Fruit fly (Drosophila melanogaster) whole organism, embryonic: ENCODE results near the gene Sem1.
A peak's percentile ranks its signal among the peaks of the same experiment; 100 is the strongest.

Source experiments
- Asciz ChIP-seq: fragments of 200-800 bp; sonication (Bioruptor generic); optimal IDR thresholded peaks from 2 replicates; lab custom pipeline; 2017; ENCODE audit warnings: missing biosample characterization, mild to moderate bottlenecking, missing genetic modification characterization, missing genetic modification reagents
- CG10979 ChIP-seq: fragments of 200-800 bp; sonication (Bioruptor generic); optimal IDR thresholded peaks from 2 replicates; lab custom pipeline; 2018; ENCODE audit warnings: missing biosample characterization, mild to moderate bottlenecking, missing genetic modification characterization, moderate library complexity
- CG13123 ChIP-seq: fragments of 200-800 bp; sonication (Bioruptor generic); optimal IDR thresholded peaks from 2 replicates; lab custom pipeline; 2016; ENCODE audit warnings: missing biosample characterization, missing genetic modification characterization
- CG13624 ChIP-seq: fragments of 200-800 bp; sonication (Bioruptor generic); optimal IDR thresholded peaks from 2 replicates; lab custom pipeline; 2016; ENCODE audit warnings: missing biosample characterization, missing genetic modification characterization
- CG15514 ChIP-seq: fragments of 200-800 bp; sonication (Bioruptor generic); optimal IDR thresholded peaks from 3 replicates; lab custom pipeline; 2017; ENCODE audit warnings: missing biosample characterization, missing genetic modification characterization, mild to moderate bottlenecking, moderate library complexity, missing genetic modification reagents
- CG16813 ChIP-seq: fragments of 200-800 bp; sonication (Bioruptor generic); IDR thresholded peaks from 3 replicates; pipeline ENCODE4 v1.3.6; 2022; ENCODE audit warnings: missing biosample characterization, missing genetic modification characterization; ENCODE audit not compliant: partially characterized antibody
- CG17359 ChIP-seq: fragments of 200-800 bp; sonication (Bioruptor generic); optimal IDR thresholded peaks from 3 replicates; lab custom pipeline; 2018; ENCODE audit warnings: missing biosample characterization, mild to moderate bottlenecking, missing genetic modification characterization, moderate library complexity
- CG17829 ChIP-seq: fragments of 200-800 bp; optimal IDR thresholded peaks from 2 replicates; lab custom pipeline; 2019; ENCODE audit warnings: missing biosample characterization, mild to moderate bottlenecking, missing genetic modification characterization, moderate library complexity
- CG1832 ChIP-seq: fragments of 200-800 bp; sonication (Bioruptor generic); optimal IDR thresholded peaks from 2 replicates; lab custom pipeline; 2017; ENCODE audit warnings: missing biosample characterization, mild to moderate bottlenecking, missing genetic modification characterization, inconsistent platforms
- CG18764 ChIP-seq: fragments of 200-800 bp; sonication (Bioruptor generic); optimal IDR thresholded peaks from 3 replicates; lab custom pipeline; 2016; ENCODE audit warnings: missing biosample characterization, missing genetic modification characterization
- CG2202 ChIP-seq: fragments of 200-800 bp; sonication (Bioruptor generic); optimal IDR thresholded peaks from 2 replicates; lab custom pipeline; 2018; ENCODE audit warnings: missing biosample characterization, mild to moderate bottlenecking, missing genetic modification characterization
- CG32532 ChIP-seq: fragments of 200-800 bp; sonication (Bioruptor generic); IDR thresholded peaks from 2 replicates; pipeline ENCODE4 v1.3.6; 2022; ENCODE audit warnings: missing biosample characterization, missing genetic modification characterization
- CG3995 ChIP-seq: fragments of 200-800 bp; sonication (Bioruptor generic); optimal IDR thresholded peaks from 3 replicates; lab custom pipeline; 2016; ENCODE audit warnings: missing biosample characterization, missing genetic modification characterization
- CG4404 ChIP-seq: fragments of 200-800 bp; sonication (Bioruptor generic); IDR thresholded peaks from 2 replicates; pipeline ENCODE4 v1.3.6; 2022; ENCODE audit warnings: missing biosample characterization, missing genetic modification characterization
- CG5245 ChIP-seq: fragments of 200-800 bp; sonication (Bioruptor generic); optimal IDR thresholded peaks from 3 replicates; lab custom pipeline; 2016; ENCODE audit warnings: missing biosample characterization, missing genetic modification characterization
- Dll ChIP-seq: fragments of 200-800 bp; sonication (Bioruptor generic); IDR thresholded peaks from 4 replicates; pipeline ENCODE4 v1.3.6; 2022; ENCODE audit warnings: missing biosample characterization, missing genetic modification characterization; ENCODE audit not compliant: partially characterized antibody
- ERR ChIP-seq: fragments of 200-800 bp; sonication (Bioruptor generic); optimal IDR thresholded peaks from 2 replicates; lab custom pipeline; 2016; ENCODE audit warnings: missing biosample characterization, missing genetic modification characterization
- Gsc ChIP-seq: fragments of 200-800 bp; sonication (Bioruptor generic); IDR thresholded peaks from 2 replicates; pipeline ENCODE4 v1.3.6; 2022; ENCODE audit warnings: missing biosample characterization, missing genetic modification characterization
- HLH3B ChIP-seq: fragments of 200-800 bp; sonication (Bioruptor generic); IDR thresholded peaks from 2 replicates; pipeline ENCODE4 v1.3.6; 2022; ENCODE audit warnings: missing biosample characterization, missing genetic modification characterization
- MBD-R2 ChIP-seq: fragments of 200-800 bp; sonication (Bioruptor generic); IDR thresholded peaks from 2 replicates; pipeline ENCODE4 v1.3.6; 2022; ENCODE audit warnings: missing biosample characterization, missing genetic modification characterization
- Med ChIP-seq: fragments of 200-800 bp; sonication (Bioruptor generic); peaks from one replicate; lab custom pipeline; 2016; ENCODE audit warnings: missing biosample characterization, missing genetic modification characterization, mild to moderate bottlenecking, inconsistent platforms, moderate library complexity
- Myb ChIP-seq: fragments of 200-800 bp; sonication (Bioruptor generic); optimal IDR thresholded peaks from 2 replicates; lab custom pipeline; 2016; ENCODE audit warnings: missing biosample characterization, missing genetic modification characterization
- Nf-YB ChIP-seq: fragments of 200-800 bp; sonication (Bioruptor generic); optimal IDR thresholded peaks from 3 replicates; lab custom pipeline; 2019; ENCODE audit warnings: missing biosample characterization, mild to moderate bottlenecking, missing genetic modification characterization, moderate library complexity
- Nf-YC ChIP-seq: fragments of 200-800 bp; optimal IDR thresholded peaks from 3 replicates; lab custom pipeline; 2019; ENCODE audit warnings: missing biosample characterization, mild to moderate bottlenecking, missing genetic modification characterization, moderate library complexity
- Optix ChIP-seq: fragments of 200-800 bp; sonication (Bioruptor generic); IDR thresholded peaks from 3 replicates; pipeline ENCODE4 v1.3.6; 2022; ENCODE audit warnings: missing biosample characterization, missing genetic modification characterization
- Sox102F ChIP-seq: fragments of 200-800 bp; sonication (Bioruptor generic); optimal IDR thresholded peaks from 2 replicates; lab custom pipeline; 2018; ENCODE audit warnings: missing biosample characterization, mild to moderate bottlenecking, missing genetic modification characterization, moderate library complexity
- Sry-δ ChIP-seq: fragments of 200-800 bp; sonication (Bioruptor generic); optimal IDR thresholded peaks from 2 replicates; lab custom pipeline; 2016; ENCODE audit warnings: missing biosample characterization, missing genetic modification characterization
- ash1 ChIP-seq: fragments of 200-800 bp; sonication (Bioruptor generic); optimal IDR thresholded peaks from 2 replicates; lab custom pipeline; 2018; ENCODE audit warnings: missing biosample characterization, mild to moderate bottlenecking, missing genetic modification characterization
- br ChIP-seq: fragments of >200 bp; optimal IDR thresholded peaks from 2 replicates; lab custom pipeline; 2017
- gce ChIP-seq: fragments of 200-800 bp; sonication (Bioruptor generic); IDR thresholded peaks from 3 replicates; pipeline ENCODE4 v1.3.6; 2022; ENCODE audit warnings: missing biosample characterization, missing genetic modification characterization
- grau ChIP-seq: fragments of 200-800 bp; optimal IDR thresholded peaks from 3 replicates; lab custom pipeline; 2019; ENCODE audit warnings: missing biosample characterization, mild to moderate bottlenecking, missing genetic modification characterization, moderate library complexity
- hb ChIP-seq: fragments of 200-800 bp; sonication (Bioruptor generic); IDR thresholded peaks from 3 replicates; pipeline ENCODE4 v1.3.6; 2022; ENCODE audit warnings: missing biosample characterization, missing genetic modification characterization; ENCODE audit not compliant: partially characterized antibody
- hkb ChIP-seq, 2 experiments: fragments of 200-800 bp in 1 of 2; fragments of >200 bp in 1 of 2; sonication (Bioruptor generic) in 1 of 2; IDR thresholded peaks in 1 of 2; optimal IDR thresholded peaks in 1 of 2; 2 replicates each; pipeline versions ENCODE4 v1.3.6 to Lab custom; 2017 to 2022; ENCODE audit warnings: missing biosample characterization in 1 of 2, missing genetic modification characterization in 1 of 2
- ind ChIP-seq: fragments of 200-800 bp; sonication (Bioruptor generic); optimal IDR thresholded peaks from 3 replicates; lab custom pipeline; 2016; ENCODE audit warnings: missing biosample characterization, missing genetic modification characterization
- insv ChIP-seq, 2 experiments: fragments of 200-800 bp; sonication (Bioruptor generic); optimal IDR thresholded peaks; 3 replicates each; lab custom pipeline; 2016 to 2018; ENCODE audit warnings: missing biosample characterization in 2 of 2, missing genetic modification characterization in 2 of 2
- kah ChIP-seq: fragments of 200-800 bp; sonication (Bioruptor generic); optimal IDR thresholded peaks from 2 replicates; lab custom pipeline; 2018; ENCODE audit warnings: missing biosample characterization, mild to moderate bottlenecking, missing genetic modification characterization
- lilli ChIP-seq: fragments of 200-800 bp; sonication (Bioruptor generic); optimal IDR thresholded peaks from 3 replicates; lab custom pipeline; 2016; ENCODE audit warnings: missing biosample characterization, missing genetic modification characterization
- nom ChIP-seq: fragments of 200-800 bp; sonication (Bioruptor generic); optimal IDR thresholded peaks from 2 replicates; lab custom pipeline; 2017; ENCODE audit warnings: missing biosample characterization, missing genetic modification characterization, mild to moderate bottlenecking, moderate library complexity, missing genetic modification reagents
- odd ChIP-seq: fragments of 200-800 bp; sonication (Bioruptor generic); optimal IDR thresholded peaks from 2 replicates; lab custom pipeline; 2017; ENCODE audit warnings: missing biosample characterization, mild to moderate bottlenecking, missing genetic modification characterization
- org-1 ChIP-seq: fragments of 200-800 bp; sonication (Bioruptor generic); optimal IDR thresholded peaks from 2 replicates; lab custom pipeline; 2017; ENCODE audit warnings: missing biosample characterization, missing genetic modification characterization
- psq ChIP-seq: fragments of 200-800 bp; sonication (Bioruptor generic); optimal IDR thresholded peaks from 2 replicates; lab custom pipeline; 2017; ENCODE audit warnings: missing biosample characterization, missing genetic modification characterization
- rib ChIP-seq: fragments of 200-800 bp; sonication (Bioruptor generic); IDR thresholded peaks from 2 replicates; pipeline ENCODE4 v1.3.6; 2022; ENCODE audit warnings: missing biosample characterization, missing genetic modification characterization
- slbo ChIP-seq: fragments of 200-800 bp; sonication (Bioruptor generic); IDR thresholded peaks from 2 replicates; pipeline ENCODE4 v1.3.6; 2022; ENCODE audit warnings: missing biosample characterization, missing genetic modification characterization
- slou ChIP-seq: fragments of 200-800 bp; sonication (Bioruptor generic); optimal IDR thresholded peaks from 3 replicates; lab custom pipeline; 2016; ENCODE audit warnings: missing biosample characterization, missing genetic modification characterization
- sob ChIP-seq: fragments of 200-800 bp; sonication (Bioruptor generic); IDR thresholded peaks from 2 replicates; pipeline ENCODE4 v1.3.6; 2022; ENCODE audit warnings: missing biosample characterization, missing genetic modification characterization
- sqz ChIP-seq: fragments of 200-800 bp; sonication (Bioruptor generic); optimal IDR thresholded peaks from 3 replicates; lab custom pipeline; 2018; ENCODE audit warnings: missing biosample characterization, mild to moderate bottlenecking, missing genetic modification characterization
- toy ChIP-seq: fragments of 200-800 bp; sonication (Bioruptor generic); IDR thresholded peaks from 2 replicates; pipeline ENCODE4 v1.3.6; 2022; ENCODE audit warnings: missing biosample characterization, missing genetic modification characterization
- unpg ChIP-seq: fragments of 200-800 bp; sonication (Bioruptor generic); optimal IDR thresholded peaks from 3 replicates; lab custom pipeline; 2018; ENCODE audit warnings: missing biosample characterization, mild to moderate bottlenecking, missing genetic modification characterization, moderate library complexity
- vvl ChIP-seq: fragments of 200-800 bp; sonication (Bioruptor generic); IDR thresholded peaks from 2 replicates; pipeline ENCODE4 v1.3.6; 2022; ENCODE audit warnings: missing biosample characterization, missing genetic modification characterization
- zfh1 ChIP-seq: fragments of 200-800 bp; sonication (Bioruptor generic); IDR thresholded peaks from 3 replicates; pipeline ENCODE4 v1.3.6; 2022; ENCODE audit warnings: missing biosample characterization, missing genetic modification characterization

Sem1 gene

dm6 chr2L:7033100-7033675 is 30.6 kb upstream of the Sem1 start (continued):
- TF ChIP-seq rib (GFP tag; lab: Robert Waterston, UW), result peak; percentile 40; the same call in 1 of the 2 replicates
- no peak for TF ChIP-seq insv (GFP tag; optimal IDR thresholded peaks at IDR 0.05; lab: Kevin White, UChicago)
- no peak for TF ChIP-seq toy
- TF ChIP-seq Nf-YC (tag; lab: Kevin White, UChicago), result peak; percentile 40
- TF ChIP-seq CG13123, result peak; percentile 1
- TF ChIP-seq CG3995 (GFP tag; lab: Kevin White, UChicago), result no peak
- peak; percentile 69 for TF ChIP-seq vvl (GFP tag; lab: Robert Waterston, UW)
- TF ChIP-seq HLH3B (GFP tag; lab: Robert Waterston, UW), result 0 out of 2 replicates have a peak, but pooled peaks have one; percentile 21
- peak; percentile 65 for TF ChIP-seq CG32532
- peak; percentile 45 for TF ChIP-seq CG10979 (tag; lab: Kevin White, UChicago)
- no peak for TF ChIP-seq hb (GFP tag; lab: Robert Waterston, UW)
- peak; percentile 45; the same call in 1 of the 2 replicates for TF ChIP-seq sob (GFP tag; lab: Robert Waterston, UW)
- no peak for TF ChIP-seq CG1832 (GFP tag; lab: Kevin White, UChicago)
- peak; percentile 4 for TF ChIP-seq unpg
- no peak for TF ChIP-seq gce (GFP tag; lab: Robert Waterston, UW)
- TF ChIP-seq Nf-YB, result no peak
- TF ChIP-seq Asciz, result peak; percentile 18
- TF ChIP-seq CG4404 (GFP tag; lab: Robert Waterston, UW), result no peak
- TF ChIP-seq lilli, result peak; percentile 69
- TF ChIP-seq ash1 (GFP tag; lab: Kevin White, UChicago), result no peak
- TF ChIP-seq Med (GFP tag; lab: Kevin White, UChicago), result peak; percentile 94
- TF ChIP-seq ind (GFP tag; lab: Kevin White, UChicago), result peak; percentile 9
- no peak for TF ChIP-seq psq (GFP tag; lab: Kevin White, UChicago)
- peak; percentile 49 for TF ChIP-seq CG17359
- TF ChIP-seq kah, result peak; percentile 17
- TF ChIP-seq br (lab: Kevin White, UChicago), result no peak
- no peak for TF ChIP-seq Gsc
- TF ChIP-seq nom (GFP tag; lab: Kevin White, UChicago), result peak; percentile 73
- TF ChIP-seq CG5245, result peak; percentile 16
- TF ChIP-seq org-1 (GFP tag; lab: Kevin White, UChicago), result no peak
- peak; percentile 60 for TF ChIP-seq CG13624 (GFP tag; lab: Kevin White, UChicago)

- TF ChIP-seq Myb (peak; percentile 33), CG13624 (GFP tag; lab: Kevin White, UChicago) (peak; percentile 38), grau (tag; lab: Kevin White, UChicago) (peak; percentile 3), slou (no peak), Asciz (no peak), hkb (optimal IDR thresholded peaks at IDR 0.05; lab: Kevin White, UChicago) (no peak), hkb (GFP tag; IDR thresholded peaks at IDR 0.05; lab: Robert Waterston, UW) (peak; percentile 41; the same call in 1 of the 2 replicates), odd (GFP tag; lab: Kevin White, UChicago) (no peak), CG16813 (GFP tag; lab: Robert Waterston, UW) (peak; percentile 85), sqz (GFP tag; lab: Kevin White, UChicago) (peak; percentile 93), CG18764 (GFP tag; lab: Kevin White, UChicago) (no peak), Optix (no peak), MBD-R2 (GFP tag; lab: Robert Waterston, UW) (peak; percentile 44), CG17829 (peak; percentile 1), Sox102F (GFP tag; lab: Kevin White, UChicago) (no peak), CG15514 (GFP tag; lab: Kevin White, UChicago) (peak; percentile 40), zfh1 (peak; percentile 35; the same call in 1 of the 3 replicates), sob (GFP tag; lab: Robert Waterston, UW) (peak; percentile 25; the same call in 1 of the 2 replicates), Dll (GFP tag; lab: Robert Waterston, UW) (peak; percentile 82), slbo (GFP tag; lab: Robert Waterston, UW) (peak; percentile 34), CG2202 (tag; lab: Kevin White, UChicago) (no peak), Sry-δ (GFP tag; lab: Kevin White, UChicago) (peak; percentile 83), ERR (peak; percentile 52), hb (GFP tag; lab: Robert Waterston, UW) (peak; percentile 92)
Observed at dm6 chr2L:7037773-7038327, 25.9 kb upstream of the Sem1 start, which contains the start of gene milt. Gene milt (plus strand): TSS chr2L:7037823.
